Worm (Caenorhabditis elegans) whole organism, young adult: Measurements from ENCODE around the gene F14H8.5.
A peak's percentile ranks its signal among the peaks of the same experiment; 100 is the strongest.

ENCODE experiments used
- B0019.2 ChIP-seq: fragments of 200-800 bp; sonication (Bioruptor generic); conservative IDR thresholded peaks from 2 replicates; pipeline ENCODE4 v1.3.6; 2022; ENCODE audit warnings: missing genetic modification reagents, missing genetic modification characterization, missing compliant biosample characterization
- B0261.1 ChIP-seq: sonication (generic microtip); optimal IDR thresholded peaks from 2 replicates; lab custom pipeline; 2016; ENCODE audit warnings: mild to moderate bottlenecking, missing genetic modification characterization, moderate library complexity, missing compliant biosample characterization
- D2030.7 ChIP-seq: fragments of 200-800 bp; sonication (Bioruptor generic); IDR thresholded peaks from 2 replicates; pipeline ENCODE4 v1.3.6; 2022; ENCODE audit warnings: missing genetic modification reagents, missing genetic modification characterization, missing compliant biosample characterization
- F23B12.7 ChIP-seq: sonication (generic microtip); optimal IDR thresholded peaks from 2 replicates; lab custom pipeline; 2017; ENCODE audit warnings: missing genetic modification characterization, mild to moderate bottlenecking, missing compliant biosample characterization, antibody characterized with exemption, moderate library complexity; ENCODE audit not compliant: insufficient read depth
- F33H1.4 ChIP-seq: fragments of 200-800 bp; sonication (Bioruptor generic); IDR thresholded peaks from 2 replicates; pipeline ENCODE4 v1.3.6; 2022; ENCODE audit warnings: missing genetic modification reagents, missing genetic modification characterization, missing compliant biosample characterization
- F37B4.10 ChIP-seq: fragments of 200-800 bp; sonication (Bioruptor generic); IDR thresholded peaks from 2 replicates; pipeline ENCODE4 v1.3.6; 2022; ENCODE audit warnings: missing genetic modification characterization, missing compliant biosample characterization
- F49E8.2 ChIP-seq: sonication (generic microtip); optimal IDR thresholded peaks from 3 replicates; lab custom pipeline; 2017; ENCODE audit warnings: missing genetic modification characterization, mild to moderate bottlenecking, missing compliant biosample characterization, antibody characterized with exemption, moderate library complexity; ENCODE audit not compliant: insufficient read depth
- T26A5.8 ChIP-seq: sonication (generic microtip); optimal IDR thresholded peaks from 2 replicates; lab custom pipeline; 2016; ENCODE audit warnings: missing genetic modification characterization, missing compliant biosample characterization
- Y53F4B.3 ChIP-seq: fragments of 200-800 bp; sonication (Bioruptor generic); IDR thresholded peaks from 2 replicates; pipeline ENCODE4 v1.3.6; 2022; ENCODE audit warnings: missing genetic modification reagents, missing genetic modification characterization, missing compliant biosample characterization
- Y95B8A.8 ChIP-seq: fragments of 200-800 bp; sonication (Bioruptor generic); IDR thresholded peaks from 2 replicates; pipeline ENCODE4 v1.3.6; 2022; ENCODE audit warnings: missing genetic modification reagents, missing genetic modification characterization, missing compliant biosample characterization
- ZK185.1 ChIP-seq: sonication (generic microtip); optimal IDR thresholded peaks from 2 replicates; lab custom pipeline; 2016; ENCODE audit warnings: mild to moderate bottlenecking, missing genetic modification characterization, missing compliant biosample characterization; ENCODE audit not compliant: poor library complexity, severe bottlenecking
- ama-1 ChIP-seq, 3 experiments: fragments of 150-350 bp in 1 of 3; sonication (generic microtip) in 2 of 3; optimal IDR thresholded peaks; 2 replicates each; lab custom pipeline; 2014 to 2018; ENCODE audit warnings: missing biosample characterization in 2 of 3, missing genetic modification characterization in 2 of 3, missing genetic modification reagents in 2 of 3
- attf-5 ChIP-seq: fragments of 200-800 bp; sonication (Bioruptor generic); optimal IDR thresholded peaks from 2 replicates; lab custom pipeline; 2018; ENCODE audit warnings: mild to moderate bottlenecking, missing genetic modification characterization, missing compliant biosample characterization
- ceh-100 ChIP-seq: fragments of 200-800 bp; sonication (Bioruptor generic); IDR thresholded peaks from 2 replicates; pipeline ENCODE4 v1.3.6; 2022; ENCODE audit warnings: missing genetic modification reagents, missing genetic modification characterization, missing compliant biosample characterization
- ceh-79 ChIP-seq: sonication (generic microtip); optimal IDR thresholded peaks from 2 replicates; lab custom pipeline; 2017; ENCODE audit warnings: mild to moderate bottlenecking, missing genetic modification characterization, missing compliant biosample characterization
- dox-1 ChIP-seq: fragments of 200-800 bp; sonication (Bioruptor generic); IDR thresholded peaks from 2 replicates; pipeline ENCODE4 v1.3.6; 2022; ENCODE audit warnings: missing genetic modification reagents, missing genetic modification characterization, missing compliant biosample characterization
- dpl-1 ChIP-seq: fragments of 150-350 bp; optimal IDR thresholded peaks from 2 replicates; lab custom pipeline; 2014; ENCODE audit warnings: missing biosample characterization, missing genetic modification reagents, missing genetic modification characterization
- efl-1 ChIP-seq: fragments of 150-350 bp; optimal IDR thresholded peaks from 2 replicates; lab custom pipeline; 2014; ENCODE audit warnings: missing biosample characterization, missing genetic modification reagents, missing genetic modification characterization
- egl-44 ChIP-seq: fragments of 200-800 bp; sonication (Bioruptor generic); IDR thresholded peaks from 2 replicates; pipeline ENCODE4 v1.3.6; 2022; ENCODE audit warnings: missing genetic modification reagents, missing genetic modification characterization, missing compliant biosample characterization
- ets-4 ChIP-seq: fragments of 200-800 bp; sonication (Bioruptor generic); optimal IDR thresholded peaks from 2 replicates; lab custom pipeline; 2018; ENCODE audit warnings: mild to moderate bottlenecking, missing genetic modification characterization, missing compliant biosample characterization
- gei-17 ChIP-seq: fragments of 200-800 bp; sonication (Bioruptor generic); optimal IDR thresholded peaks from 2 replicates; lab custom pipeline; 2018; ENCODE audit warnings: mild to moderate bottlenecking, missing genetic modification characterization, missing compliant biosample characterization
- hlh-26 ChIP-seq: fragments of 200-800 bp; sonication (Bioruptor generic); conservative IDR thresholded peaks from 2 replicates; pipeline ENCODE4 v1.3.6; 2022; ENCODE audit warnings: missing genetic modification reagents, missing genetic modification characterization, missing compliant biosample characterization
- hmg-1.2 ChIP-seq: fragments of 200-800 bp; sonication (Bioruptor generic); IDR thresholded peaks from 2 replicates; pipeline ENCODE4 v1.3.6; 2022; ENCODE audit warnings: missing genetic modification reagents, missing genetic modification characterization, missing compliant biosample characterization
- hmg-20 ChIP-seq: fragments of 200-800 bp; sonication (Bioruptor generic); IDR thresholded peaks from 2 replicates; pipeline ENCODE4 v1.3.6; 2022; ENCODE audit warnings: missing genetic modification reagents, missing genetic modification characterization, missing compliant biosample characterization
- let-526 ChIP-seq: fragments of 200-800 bp; sonication (Bioruptor generic); IDR thresholded peaks from 2 replicates; pipeline ENCODE4 v1.3.6; 2022; ENCODE audit warnings: missing genetic modification reagents, missing genetic modification characterization, missing compliant biosample characterization
- lin-35 ChIP-seq, 3 experiments: fragments of 150-350 bp in 2 of 3; sonication (generic microtip) in 1 of 3; optimal IDR thresholded peaks; 2 replicates each; lab custom pipeline; 2014 to 2018; ENCODE audit warnings: missing biosample characterization in 3 of 3, missing genetic modification characterization in 3 of 3, missing genetic modification reagents in 3 of 3
- lsl-1 ChIP-seq: fragments of 200-800 bp; sonication (Bioruptor generic); optimal IDR thresholded peaks from 2 replicates; lab custom pipeline; 2018; ENCODE audit warnings: mild to moderate bottlenecking, missing genetic modification characterization, moderate library complexity, missing compliant biosample characterization
- madf-6 ChIP-seq: fragments of 200-800 bp; sonication (Bioruptor generic); IDR thresholded peaks from 2 replicates; pipeline ENCODE4 v1.3.6; 2022; ENCODE audit warnings: missing genetic modification reagents, missing genetic modification characterization, missing compliant biosample characterization
- mxl-1 ChIP-seq: sonication (generic microtip); optimal IDR thresholded peaks from 2 replicates; lab custom pipeline; 2016; ENCODE audit warnings: missing genetic modification characterization, missing compliant biosample characterization
- nfya-1 ChIP-seq: sonication (generic microtip); optimal IDR thresholded peaks from 2 replicates; lab custom pipeline; 2017; ENCODE audit warnings: antibody characterized with exemption, missing compliant biosample characterization, missing genetic modification characterization, borderline replicate concordance; ENCODE audit not compliant: insufficient read depth
- nfya-2 ChIP-seq: fragments of 200-800 bp; sonication (Bioruptor generic); IDR thresholded peaks from 2 replicates; pipeline ENCODE4 v1.3.6; 2022; ENCODE audit warnings: missing genetic modification reagents, missing genetic modification characterization, missing compliant biosample characterization
- nhr-120 ChIP-seq: fragments of 200-800 bp; sonication (Bioruptor generic); IDR thresholded peaks from 2 replicates; pipeline ENCODE4 v1.3.6; 2022; ENCODE audit warnings: missing genetic modification characterization, missing compliant biosample characterization
- rpc-1 ChIP-seq, 2 experiments: fragments of 150-350 bp in 1 of 2; sonication (generic microtip) in 1 of 2; optimal IDR thresholded peaks; 2 replicates each; lab custom pipeline; 2014 to 2018; ENCODE audit warnings: missing biosample characterization in 1 of 2, missing genetic modification characterization in 1 of 2, missing genetic modification reagents in 1 of 2, missing genotype in 1 of 2
- somi-1 ChIP-seq: fragments of 200-800 bp; sonication (Bioruptor generic); optimal IDR thresholded peaks from 2 replicates; lab custom pipeline; 2018; ENCODE audit warnings: mild to moderate bottlenecking, missing genetic modification characterization, missing compliant biosample characterization
- tlf-1 ChIP-seq: fragments of 200-800 bp; sonication (Bioruptor generic); optimal IDR thresholded peaks from 2 replicates; lab custom pipeline; 2018; ENCODE audit warnings: mild to moderate bottlenecking, missing genetic modification characterization, missing compliant biosample characterization
- ztf-25 ChIP-seq: fragments of 200-800 bp; sonication (Bioruptor generic); IDR thresholded peaks from 2 replicates; pipeline ENCODE4 v1.3.6; 2022; ENCODE audit warnings: missing genetic modification reagents, missing genetic modification characterization, missing compliant biosample characterization

F14H8.5 gene

DNA sequence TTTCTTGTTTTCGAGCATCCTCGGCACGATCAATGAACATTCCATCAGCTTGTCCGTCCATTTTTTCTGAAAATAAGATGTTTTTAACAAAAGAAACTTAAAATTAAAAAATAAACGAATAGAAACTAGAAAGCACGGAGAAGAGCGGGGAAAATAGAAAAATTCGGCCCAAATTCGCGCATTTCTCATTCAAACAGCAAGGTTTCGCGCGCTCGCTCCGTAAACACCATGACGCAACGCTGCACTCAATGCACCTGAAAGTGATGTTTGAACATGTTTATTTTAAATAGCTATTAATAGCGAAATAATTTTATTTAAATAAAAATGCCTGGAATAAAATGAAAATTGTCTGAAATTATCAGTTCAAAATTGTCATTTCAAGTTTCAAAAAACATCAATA, 38.7 kb downstream of the F14H8.5 start, which contains the start of the genes mcm-3 and C25D7.15 (continued):
- TF ChIP-seq let-526 (GFP tag; lab: Robert Waterston, UW), result no peak
- no peak for TF ChIP-seq egl-44 (GFP tag; lab: Robert Waterston, UW)
- TF ChIP-seq ceh-79 (tag; lab: Kevin White, UChicago), result no peak
- no peak for TF ChIP-seq ZK185.1 (tag; lab: Kevin White, UChicago)
- no peak for TF ChIP-seq hmg-20 (GFP tag; lab: Robert Waterston, UW)
- no peak for TF ChIP-seq B0261.1 (tag; lab: Kevin White, UChicago)
- TF ChIP-seq F49E8.2, result no peak
- TF ChIP-seq somi-1 (GFP tag; lab: Kevin White, UChicago), result no peak
- TF ChIP-seq madf-6 (GFP tag; lab: Robert Waterston, UW), result peak; percentile 97
- TF ChIP-seq B0019.2 (GFP tag; lab: Robert Waterston, UW), result peak; percentile 84
- TF ChIP-seq nfya-2 (GFP tag; lab: Robert Waterston, UW), result no peak
- TF ChIP-seq ama-1 (optimal IDR thresholded peaks at IDR 0.05; lab: Kevin White, UChicago), result no peak
- no peak for TF ChIP-seq ama-1 (GFP tag; optimal IDR thresholded peaks at IDR 0.05; lab: Kevin White, UChicago)
- TF ChIP-seq ztf-25 (GFP tag; lab: Robert Waterston, UW), result no peak
- TF ChIP-seq hlh-26 (GFP tag; lab: Robert Waterston, UW), result no peak
- peak; percentile 68 for TF ChIP-seq tlf-1 (GFP tag; lab: Kevin White, UChicago)
- no peak for TF ChIP-seq F23B12.7 (tag; lab: Kevin White, UChicago)
- no peak for TF ChIP-seq attf-5
- TF ChIP-seq nhr-120 (GFP tag; lab: Robert Waterston, UW), result no peak
- peak; percentile 69; the same call in 1 of the 2 replicates for TF ChIP-seq dox-1
- TF ChIP-seq dpl-1 (GFP tag; lab: Kevin White, UChicago), result peak; percentile 89
- TF ChIP-seq F37B4.10 (GFP tag; lab: Robert Waterston, UW), result no peak
- no peak for TF ChIP-seq gei-17 (GFP tag; lab: Kevin White, UChicago)
- TF ChIP-seq ets-4, result no peak
- no peak for TF ChIP-seq nfya-1 (tag; lab: Kevin White, UChicago)
- TF ChIP-seq ceh-100 (GFP tag; lab: Robert Waterston, UW), result no peak
- TF ChIP-seq D2030.7 (GFP tag; lab: Robert Waterston, UW), result peak; percentile 87
- no peak for TF ChIP-seq Y53F4B.3
- no peak for TF ChIP-seq T26A5.8 (tag; lab: Kevin White, UChicago)
- TF ChIP-seq F33H1.4, result peak; percentile 75

DNA sequence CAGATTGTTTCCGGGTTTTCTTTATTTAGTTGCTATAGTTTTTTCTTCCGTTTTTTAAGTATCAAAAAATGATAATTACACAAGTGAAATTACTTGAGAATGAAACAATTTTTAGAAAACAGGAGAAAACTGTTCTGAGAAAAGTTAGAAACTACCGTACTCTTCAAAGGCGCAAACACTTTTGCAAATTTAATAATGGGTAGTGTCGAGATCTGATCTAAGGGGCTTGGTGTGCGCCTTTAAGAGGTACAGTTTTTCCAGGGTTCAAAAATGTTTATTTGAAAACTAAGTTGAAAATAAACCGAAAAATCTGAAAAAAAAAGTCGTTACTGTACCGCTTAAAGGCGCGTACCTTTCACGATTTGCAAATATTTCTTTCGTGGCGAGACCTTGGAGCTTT, 39.8 kb downstream of the F14H8.5 start:
- TF ChIP-seq lsl-1 (GFP tag; lab: Kevin White, UChicago), result peak; percentile 77
- TF ChIP-seq F33H1.4, result peak; percentile 55; the same call in 1 of the 2 replicates
- no peak for TF ChIP-seq Y95B8A.8 (GFP tag; lab: Robert Waterston, UW)

DNA sequence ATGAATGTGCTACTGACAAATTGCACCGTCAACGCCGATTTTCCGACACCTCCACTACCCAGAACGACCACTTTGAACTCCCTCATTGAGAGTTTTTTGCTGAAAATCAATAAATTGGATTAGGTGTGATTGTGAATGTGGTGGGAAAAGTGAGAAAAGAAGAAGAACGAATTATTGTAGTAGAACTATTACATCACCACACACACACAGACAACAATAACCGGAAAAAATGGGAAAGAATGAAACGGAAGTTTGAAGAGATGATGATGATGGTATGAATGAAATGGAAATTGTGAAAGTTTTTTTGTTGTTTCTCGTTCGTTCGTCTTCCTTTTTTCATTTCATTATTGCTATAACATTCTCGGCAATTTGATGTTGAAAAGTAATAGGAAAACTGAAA, 43.2 kb downstream of the F14H8.5 start, which contains the start of gene rap-2:
Gene rap-2, minus strand, starts transcription at position 101 of the 400 bp plus-strand sequence.
- no peak for TF ChIP-seq efl-1
- no peak for TF ChIP-seq lin-35 (GFP tag; optimal IDR thresholded peaks at IDR 0.05; lab: Kevin White, UChicago)
- TF ChIP-seq mxl-1 (tag; lab: Kevin White, UChicago), result no peak
- no peak for TF ChIP-seq hmg-1.2
- no peak for TF ChIP-seq rpc-1 (optimal IDR thresholded peaks at IDR 0.05; lab: Kevin White, UChicago)
- TF ChIP-seq rpc-1 (tag; optimal IDR thresholded peaks at IDR 0.05; lab: Kevin White, UChicago), result no peak
- no peak for TF ChIP-seq let-526 (GFP tag; lab: Robert Waterston, UW)
- no peak for TF ChIP-seq hmg-20 (GFP tag; lab: Robert Waterston, UW)
- TF ChIP-seq somi-1 (GFP tag; lab: Kevin White, UChicago), result no peak
